Worm (Caenorhabditis elegans): Measurements from ENCODE around the gene F13D11.3.

Gene F13D11.3

ce11 chrX:5801156-5801592 is 4.5 kb downstream of the F13D11.3 start (continued):
- peak; percentile 58 for TF ChIP-seq fkh-3 (tag; optimal IDR thresholded peaks at IDR 0.05)
- TF ChIP-seq dox-1 (GFP tag; IDR thresholded peaks at IDR 0.05), result peak; percentile 89
- peak; percentile 76 for TF ChIP-seq K11D2.4 (GFP tag; IDR thresholded peaks at IDR 0.05)
- 0 out of 2 replicates have a peak, but pooled peaks have one; percentile 38 for TF ChIP-seq aptf-3 (GFP tag; IDR thresholded peaks at IDR 0.05)
- TF ChIP-seq bed-2 (GFP tag; IDR thresholded peaks at IDR 0.05), result peak; percentile 55; the same call in 1 of the 2 replicates
- no peak for TF ChIP-seq lsy-27 (tag; optimal IDR thresholded peaks at IDR 0.05; ENCODE audit: borderline replicate concordance, insufficient read depth)
- peak; percentile 91 for TF ChIP-seq somi-1 (GFP tag; optimal IDR thresholded peaks at IDR 0.05)
- no peak for TF ChIP-seq ztf-3 (GFP tag; optimal IDR thresholded peaks at IDR 0.05)
- 0 out of 2 replicates have a peak, but pooled peaks have one; percentile 29 for TF ChIP-seq ceh-91 (GFP tag; IDR thresholded peaks at IDR 0.05)
- TF ChIP-seq nhr-179 (tag; optimal IDR thresholded peaks at IDR 0.05), result peak; percentile 41
- peak; percentile 91 for TF ChIP-seq snpc-3.4 (tag; optimal IDR thresholded peaks at IDR 0.05)
- TF ChIP-seq ets-4 (GFP tag; optimal IDR thresholded peaks at IDR 0.05), result peak; percentile 76
- peak; percentile 70 for TF ChIP-seq hmg-20 (GFP tag; IDR thresholded peaks at IDR 0.05)
- peak; percentile 77 for TF ChIP-seq hlh-12 (tag; optimal IDR thresholded peaks at IDR 0.05)
- TF ChIP-seq ekl-4 (GFP tag; IDR thresholded peaks at IDR 0.05), result peak; percentile 62; the same call in 1 of the 2 replicates
- peak; percentile 66 for TF ChIP-seq nhr-27 (tag; optimal IDR thresholded peaks at IDR 0.05)
- TF ChIP-seq mxl-1 (tag; optimal IDR thresholded peaks at IDR 0.05), result peak; percentile 73
- TF ChIP-seq zim-3 (tag; optimal IDR thresholded peaks at IDR 0.05), result peak; percentile 89
- TF ChIP-seq cebp-2 (GFP tag; IDR thresholded peaks at IDR 0.05), result peak; percentile 81; the same call in 1 of the 2 replicates
- TF ChIP-seq snpc-1.1 (tag; optimal IDR thresholded peaks at IDR 0.05; ENCODE audit: insufficient read depth), result peak; percentile 48
- TF ChIP-seq hlh-26 (GFP tag; conservative IDR thresholded peaks at IDR 0.05), result no peak
- TF ChIP-seq B0261.1 (tag; optimal IDR thresholded peaks at IDR 0.05), result peak; percentile 99
- peak; percentile 74; the same call in 1 of the 2 replicates for TF ChIP-seq Y56A3A.18 (GFP tag; IDR thresholded peaks at IDR 0.05)
- TF ChIP-seq F23B12.7 (tag; optimal IDR thresholded peaks at IDR 0.05; ENCODE audit: insufficient read depth), result no peak
- peak; percentile 87 for TF ChIP-seq B0035.1 (tag; optimal IDR thresholded peaks at IDR 0.05)
- TF ChIP-seq rec-8 (tag; optimal IDR thresholded peaks at IDR 0.05), result peak; percentile 79 to 89
- TF ChIP-seq hsf-1 (GFP tag; IDR thresholded peaks at IDR 0.05), result 0 out of 2 replicates have a peak, but pooled peaks have one; percentile 59
- peak; percentile 86 for TF ChIP-seq F57A8.1 (GFP tag; optimal IDR thresholded peaks at IDR 0.05)
- peak; percentile 74 for TF ChIP-seq ccch-3 (GFP tag; optimal IDR thresholded peaks at IDR 0.05)
- peak; percentile 90; the same call in 1 of the 2 replicates for TF ChIP-seq bed-1 (GFP tag; IDR thresholded peaks at IDR 0.05)
- TF ChIP-seq B0336.3 (GFP tag; IDR thresholded peaks at IDR 0.05), result peak; percentile 79
- TF ChIP-seq madf-3 (GFP tag; IDR thresholded peaks at IDR 0.05), result peak; percentile 48; the same call in 1 of the 2 replicates
- no peak for TF ChIP-seq xnd-1 (tag; optimal IDR thresholded peaks at IDR 0.05)
- TF ChIP-seq atf-7 (tag; optimal IDR thresholded peaks at IDR 0.05), result peak; percentile 73
- peak; percentile 54 for TF ChIP-seq hrde-1 (tag; optimal IDR thresholded peaks at IDR 0.05; ENCODE audit: borderline replicate concordance)
- TF ChIP-seq F49E8.2 (tag; optimal IDR thresholded peaks at IDR 0.05; ENCODE audit: insufficient read depth), result peak; percentile 36
- peak; percentile 73 for TF ChIP-seq snpc-4 (GFP tag; optimal IDR thresholded peaks at IDR 0.05)
- TF ChIP-seq snpc-4 (tag; optimal IDR thresholded peaks at IDR 0.05), result peak; percentile 11 to 83 (median 78)
- peak; percentile 85 for TF ChIP-seq nfyb-1 (GFP tag; IDR thresholded peaks at IDR 0.05)
- peak; percentile 94 for TF ChIP-seq ZK185.1 (tag; optimal IDR thresholded peaks at IDR 0.05; ENCODE audit: poor library complexity, severe bottlenecking)
- TF ChIP-seq akir-1 (GFP tag; optimal IDR thresholded peaks at IDR 0.05), result peak; percentile 24
- TF ChIP-seq him-1 (tag; optimal IDR thresholded peaks at IDR 0.05), result peak; percentile 86
- no peak; the same call in none of the 2 replicates for TF ChIP-seq ceh-100 (GFP tag; IDR thresholded peaks at IDR 0.05)
- TF ChIP-seq repo-1 (tag; optimal IDR thresholded peaks at IDR 0.05), result peak; percentile 89
- no peak for TF ChIP-seq F37B4.10 (GFP tag; IDR thresholded peaks at IDR 0.05)
- 0 out of 2 replicates have a peak, but pooled peaks have one; percentile 63 for TF ChIP-seq Y79H2A.3 (GFP tag; conservative IDR thresholded peaks at IDR 0.05)

All from whole organism, young adult.